Worm (Caenorhabditis elegans) whole organism, L1 larva: ENCODE measurements around the gene got-2.2.

Experiments
- C04F5.9 ChIP-seq: sonication (generic microtip); optimal IDR thresholded peaks from 2 replicates; lab custom pipeline; 2016; ENCODE audit warnings: missing genetic modification characterization, missing compliant biosample characterization
- aha-1 ChIP-seq: fragments of 150-350 bp; optimal IDR thresholded peaks from 2 replicates; lab custom pipeline; 2014; ENCODE audit warnings: missing biosample characterization, missing genetic modification characterization
- aly-2 ChIP-seq: fragments of 150-350 bp; optimal IDR thresholded peaks from 2 replicates; lab custom pipeline; 2014; ENCODE audit warnings: missing biosample characterization, missing genetic modification characterization
- ama-1 ChIP-seq: fragments of 150-350 bp; optimal IDR thresholded peaks from 2 replicates; lab custom pipeline; 2014
- blmp-1 ChIP-seq: fragments of 150-350 bp; optimal IDR thresholded peaks from 2 replicates; lab custom pipeline; 2014; ENCODE audit warnings: missing biosample characterization, missing genetic modification characterization
- ces-1 ChIP-seq: fragments of 150-350 bp; optimal IDR thresholded peaks from 2 replicates; lab custom pipeline; 2014; ENCODE audit warnings: missing biosample characterization, missing genetic modification reagents, missing genetic modification characterization
- dsc-1 ChIP-seq: sonication (generic microtip); optimal IDR thresholded peaks from 2 replicates; lab custom pipeline; 2016; ENCODE audit warnings: mild to moderate bottlenecking, missing genetic modification characterization, missing compliant biosample characterization
- elt-2 ChIP-seq: sonication (generic microtip); optimal IDR thresholded peaks from 2 replicates; lab custom pipeline; 2016; ENCODE audit warnings: missing genetic modification characterization, mild to moderate bottlenecking, inconsistent platforms, missing compliant biosample characterization, missing genetic modification reagents
- elt-3 ChIP-seq, 6 experiments: fragments of 150-350 bp in 1 of 6; sonication (generic microtip); optimal IDR thresholded peaks; 2 replicates each; lab custom pipeline; 2017 to 2018; ENCODE audit warnings: missing biosample characterization in 6 of 6, missing genetic modification characterization in 6 of 6, inconsistent platforms in 1 of 6
- fkh-4 ChIP-seq: sonication (generic microtip); optimal IDR thresholded peaks from 2 replicates; lab custom pipeline; 2016; ENCODE audit warnings: missing compliant biosample characterization, missing genetic modification characterization, borderline replicate concordance
- fkh-8 ChIP-seq: sonication (generic microtip); optimal IDR thresholded peaks from 2 replicates; lab custom pipeline; 2016; ENCODE audit warnings: mild to moderate bottlenecking, missing genetic modification characterization, missing compliant biosample characterization
- hpl-2 ChIP-seq: fragments of 150-350 bp; optimal IDR thresholded peaks from 2 replicates; lab custom pipeline; 2014; ENCODE audit warnings: missing biosample characterization, missing genetic modification reagents, missing genetic modification characterization
- irx-1 ChIP-seq: sonication (generic microtip); optimal IDR thresholded peaks from 2 replicates; lab custom pipeline; 2016; ENCODE audit warnings: missing genetic modification characterization, missing compliant biosample characterization
- jun-1 ChIP-seq: fragments of 150-350 bp; optimal IDR thresholded peaks from 2 replicates; lab custom pipeline; 2014; ENCODE audit warnings: missing biosample characterization, missing genetic modification reagents, missing genetic modification characterization
- lin-13 ChIP-seq: fragments of 150-350 bp; optimal IDR thresholded peaks from 2 replicates; lab custom pipeline; 2014; ENCODE audit warnings: missing biosample characterization, missing genetic modification reagents, missing genetic modification characterization
- lin-14 ChIP-seq: fragments of 200-800 bp; sonication (Bioruptor generic); optimal IDR thresholded peaks from 2 replicates; lab custom pipeline; 2018; ENCODE audit warnings: mild to moderate bottlenecking, missing genetic modification characterization, moderate library complexity, missing compliant biosample characterization
- lin-35 ChIP-seq, 2 experiments: fragments of 150-350 bp; optimal IDR thresholded peaks; 2 replicates each; lab custom pipeline; 2014; ENCODE audit warnings: missing biosample characterization in 2 of 2, missing genetic modification characterization in 2 of 2, missing genetic modification reagents in 2 of 2
- lsy-2 ChIP-seq, 2 experiments: fragments of 150-350 bp; optimal IDR thresholded peaks; 2 replicates each; lab custom pipeline; 2014; ENCODE audit warnings: missing biosample characterization in 2 of 2, missing genetic modification characterization in 2 of 2
- mab-9 ChIP-seq: fragments of 200-800 bp; sonication (Bioruptor generic); IDR thresholded peaks from 2 replicates; pipeline ENCODE4 v1.3.6; 2022; ENCODE audit warnings: missing genetic modification reagents, missing genetic modification characterization, missing compliant biosample characterization
- mdl-1 ChIP-seq, 2 experiments: fragments of 150-350 bp; optimal IDR thresholded peaks; 2 replicates each; lab custom pipeline; 2014 to 2017; ENCODE audit warnings: missing biosample characterization in 2 of 2, missing genetic modification characterization in 2 of 2, inconsistent platforms in 1 of 2
- mep-1 ChIP-seq: fragments of 150-350 bp; optimal IDR thresholded peaks from 2 replicates; lab custom pipeline; 2014; ENCODE audit warnings: missing biosample characterization, missing genetic modification characterization
- nhr-11 ChIP-seq: fragments of 150-350 bp; optimal IDR thresholded peaks from 2 replicates; lab custom pipeline; 2014; ENCODE audit warnings: missing biosample characterization, missing genetic modification characterization
- nhr-19 ChIP-seq: fragments of 200-800 bp; sonication (Bioruptor generic); conservative IDR thresholded peaks from 2 replicates; pipeline ENCODE4 v1.3.6; 2022; ENCODE audit warnings: missing genetic modification characterization, missing compliant biosample characterization
- nhr-20 ChIP-seq: sonication (generic microtip); optimal IDR thresholded peaks from 2 replicates; lab custom pipeline; 2016; ENCODE audit warnings: mild to moderate bottlenecking, missing genetic modification characterization, missing compliant biosample characterization
- nhr-28 ChIP-seq: fragments of 150-350 bp; optimal IDR thresholded peaks from 2 replicates; lab custom pipeline; 2014; ENCODE audit warnings: missing biosample characterization, missing genetic modification characterization
- nhr-47 ChIP-seq: sonication (generic microtip); optimal IDR thresholded peaks from 2 replicates; lab custom pipeline; 2016; ENCODE audit warnings: mild to moderate bottlenecking, missing genetic modification characterization, moderate library complexity, missing compliant biosample characterization
- nhr-71 ChIP-seq: sonication (generic microtip); optimal IDR thresholded peaks from 2 replicates; lab custom pipeline; 2016; ENCODE audit warnings: mild to moderate bottlenecking, missing genetic modification characterization, moderate library complexity, missing compliant biosample characterization
- nhr-76 ChIP-seq: sonication (generic microtip); optimal IDR thresholded peaks from 2 replicates; lab custom pipeline; 2017; ENCODE audit warnings: missing biosample characterization, missing genetic modification characterization
- nhr-84 ChIP-seq: sonication (generic microtip); optimal IDR thresholded peaks from 2 replicates; lab custom pipeline; 2017; ENCODE audit warnings: missing biosample characterization, missing genetic modification characterization
- nhr-85 ChIP-seq: sonication (generic microtip); peaks from one replicate; lab custom pipeline; 2016; ENCODE audit warnings: missing genetic modification characterization, inconsistent platforms, missing compliant biosample characterization
- nhr-90 ChIP-seq: sonication (generic microtip); optimal IDR thresholded peaks from 2 replicates; lab custom pipeline; 2016; ENCODE audit warnings: mild to moderate bottlenecking, missing genetic modification characterization, missing compliant biosample characterization; ENCODE audit not compliant: poor library complexity
- pqm-1 ChIP-seq: sonication (generic microtip); optimal IDR thresholded peaks from 3 replicates; lab custom pipeline; 2017; ENCODE audit warnings: missing biosample characterization, missing genetic modification characterization
- rnt-1 ChIP-seq: sonication (generic microtip); optimal IDR thresholded peaks from 2 replicates; lab custom pipeline; 2016; ENCODE audit warnings: mild to moderate bottlenecking, missing genetic modification characterization, moderate library complexity, missing compliant biosample characterization
- snu-23 ChIP-seq: sonication (generic microtip); optimal IDR thresholded peaks from 2 replicates; lab custom pipeline; 2016; ENCODE audit warnings: missing genetic modification characterization, missing compliant biosample characterization
- sox-4 ChIP-seq: sonication (generic microtip); optimal IDR thresholded peaks from 2 replicates; lab custom pipeline; 2016; ENCODE audit warnings: missing genetic modification characterization, missing compliant biosample characterization
- sptf-1 ChIP-seq: fragments of 150-350 bp; optimal IDR thresholded peaks from 2 replicates; lab custom pipeline; 2014; ENCODE audit warnings: missing biosample characterization, missing genetic modification characterization
- sup-37 ChIP-seq: fragments of 200-800 bp; sonication (Bioruptor generic); optimal IDR thresholded peaks from 2 replicates; lab custom pipeline; 2018; ENCODE audit warnings: mild to moderate bottlenecking, missing genetic modification characterization, missing compliant biosample characterization
- tbx-2 ChIP-seq: sonication (generic microtip); optimal IDR thresholded peaks from 2 replicates; lab custom pipeline; 2016; ENCODE audit warnings: missing genetic modification characterization, missing compliant biosample characterization
- tlp-1 ChIP-seq: fragments of 150-350 bp; optimal IDR thresholded peaks from 2 replicates; lab custom pipeline; 2014; ENCODE audit warnings: missing biosample characterization, missing genetic modification characterization
- unc-130 ChIP-seq: fragments of 150-350 bp; optimal IDR thresholded peaks from 2 replicates; lab custom pipeline; 2017; ENCODE audit warnings: missing biosample characterization, missing genetic modification characterization, inconsistent platforms
- zag-1 ChIP-seq: fragments of 150-350 bp; optimal IDR thresholded peaks from 2 replicates; lab custom pipeline; 2014; ENCODE audit warnings: missing biosample characterization, missing genetic modification characterization
- ztf-4 ChIP-seq: fragments of 150-350 bp; optimal IDR thresholded peaks from 2 replicates; lab custom pipeline; 2014; ENCODE audit warnings: missing biosample characterization, missing genetic modification characterization

got-2.2 gene

DNA sequence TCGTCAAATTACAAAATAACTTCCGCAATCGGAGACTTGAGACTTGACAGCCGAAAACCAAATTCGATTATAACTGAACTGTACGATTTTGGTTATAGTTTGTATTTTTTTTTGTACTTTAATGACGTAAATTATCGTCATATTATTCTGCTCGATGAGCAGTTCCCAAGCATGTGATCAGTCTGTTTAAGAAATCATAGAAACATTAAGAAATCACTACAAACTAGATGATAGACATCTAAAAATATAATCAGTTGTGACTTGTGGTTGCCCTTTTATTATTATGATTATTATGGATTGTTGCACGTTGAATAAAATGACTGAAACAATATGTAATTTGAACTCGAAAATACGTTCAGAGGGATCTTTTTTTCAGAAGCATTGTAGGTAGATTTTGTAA lies 33.5 kb downstream of the got-2.2 start:
- TF ChIP-seq elt-2 (tag; lab: Kevin White, UChicago) (peak; percentile 64), zag-1 (tag; lab: Kevin White, UChicago) (no peak), mep-1 (tag; lab: Kevin White, UChicago) (no peak), rnt-1 (tag; lab: Kevin White, UChicago) (no peak), lin-35 (GFP tag; optimal IDR thresholded peaks at IDR 0.05; lab: Kevin White, UChicago) (peak in 1 of 2 experiments; percentile 36), nhr-90 (tag; lab: Kevin White, UChicago) (no peak), sup-37 (GFP tag; lab: Kevin White, UChicago) (no peak), nhr-76 (no peak), lin-13 (GFP tag; lab: Kevin White, UChicago) (no peak), sox-4 (tag; lab: Kevin White, UChicago) (no peak), dsc-1 (tag; lab: Kevin White, UChicago) (no peak), ama-1 (lab: Kevin White, UChicago) (no peak), unc-130 (tag; lab: Kevin White, UChicago) (no peak), ces-1 (GFP tag; lab: Kevin White, UChicago) (no peak), fkh-8 (tag; lab: Kevin White, UChicago) (no peak), nhr-28 (tag; lab: Kevin White, UChicago) (no peak), jun-1 (tag; lab: Kevin White, UChicago) (no peak), nhr-84 (tag; lab: Kevin White, UChicago) (no peak), mab-9 (no peak), ztf-4 (no peak), mdl-1 (tag; optimal IDR thresholded peaks at IDR 0.05; lab: Kevin White, UChicago) (no peak), hpl-2 (GFP tag; lab: Kevin White, UChicago) (no peak), fkh-4 (no peak), aha-1 (tag; lab: Kevin White, UChicago) (no peak), nhr-71 (tag; lab: Kevin White, UChicago) (peak; percentile 19), aly-2 (tag; lab: Kevin White, UChicago) (no peak), nhr-11 (no peak), nhr-20 (peak; percentile 20), sptf-1 (tag; lab: Kevin White, UChicago) (no peak), elt-3 (tag; optimal IDR thresholded peaks at IDR 0.05; lab: Kevin White, UChicago) (no peak), lsy-2 (tag; optimal IDR thresholded peaks at IDR 0.05; lab: Kevin White, UChicago) (no peak)

DNA sequence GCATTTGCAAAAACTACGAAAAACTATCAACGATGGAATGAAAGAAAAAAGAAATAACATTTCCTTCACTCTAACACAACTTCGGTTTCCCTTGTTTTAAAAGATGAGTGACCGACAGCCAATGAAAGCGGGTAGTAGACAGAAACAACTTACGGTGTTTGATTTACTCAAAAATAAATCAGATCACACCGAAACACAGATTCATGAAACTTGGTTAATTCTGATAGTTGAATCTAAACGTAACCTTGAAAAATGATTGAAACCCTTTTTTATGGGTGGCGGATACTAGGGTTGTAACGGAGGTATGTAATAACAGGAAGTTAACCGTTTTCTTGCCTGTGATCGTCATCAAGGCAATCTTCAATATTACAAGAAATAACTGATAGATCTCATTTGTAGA lies 34.6 kb downstream of the got-2.2 start:
- peak in 1 of 2 experiments; percentile 17 for TF ChIP-seq lin-35 (GFP tag; optimal IDR thresholded peaks at IDR 0.05; lab: Kevin White, UChicago)
- TF ChIP-seq C04F5.9 (tag; lab: Kevin White, UChicago): no peak
- TF ChIP-seq elt-2 (tag; lab: Kevin White, UChicago): no peak
- no peak for TF ChIP-seq nhr-28 (tag; lab: Kevin White, UChicago)
- no peak for TF ChIP-seq tlp-1 (tag; lab: Kevin White, UChicago)
- peak; percentile 95 for TF ChIP-seq nhr-85 (tag; lab: Kevin White, UChicago)
- peak; percentile 31 for TF ChIP-seq mep-1 (tag; lab: Kevin White, UChicago)
- TF ChIP-seq nhr-90 (tag; lab: Kevin White, UChicago): peak; percentile 64
- peak in 1 of 2 experiments; percentile 24 for TF ChIP-seq lsy-2 (tag; optimal IDR thresholded peaks at IDR 0.05; lab: Kevin White, UChicago)
- peak; percentile 38 for TF ChIP-seq irx-1 (tag; lab: Kevin White, UChicago)
- no peak for TF ChIP-seq pqm-1 (tag; lab: Kevin White, UChicago)
- TF ChIP-seq snu-23 (GFP tag; lab: Kevin White, UChicago): peak; percentile 52
- TF ChIP-seq ztf-4: no peak
- TF ChIP-seq elt-3 (tag; optimal IDR thresholded peaks at IDR 0.05; lab: Kevin White, UChicago): peak in 3 of 6 experiments; percentile 23 to 66 (median 50)
- 0 out of 2 replicates have a peak, but pooled peaks have one; percentile 3 for TF ChIP-seq nhr-19 (GFP tag; lab: Robert Waterston, UW)
- TF ChIP-seq aha-1 (tag; lab: Kevin White, UChicago): no peak
- TF ChIP-seq lin-14 (GFP tag; lab: Kevin White, UChicago): peak; percentile 72
- no peak for TF ChIP-seq ama-1 (lab: Kevin White, UChicago)
- TF ChIP-seq blmp-1 (tag; lab: Kevin White, UChicago): peak; percentile 64
- TF ChIP-seq nhr-20: peak; percentile 56
- TF ChIP-seq nhr-47: peak; percentile 12
- no peak for TF ChIP-seq sup-37 (GFP tag; lab: Kevin White, UChicago)
- peak; percentile 10 for TF ChIP-seq tbx-2 (tag; lab: Kevin White, UChicago)
- peak; percentile 69 for TF ChIP-seq nhr-71 (tag; lab: Kevin White, UChicago)
